Worm (Caenorhabditis elegans): ENCODE data around the gene M02D8.5.

ce11 chrX:8808740-8809139 is 47.3 kb upstream of the M02D8.5 start:
- TF ChIP-seq nhr-76 (tag; optimal IDR thresholded peaks at IDR 0.05), result no peak
- no peak for TF ChIP-seq nhr-23 (tag; optimal IDR thresholded peaks at IDR 0.05)
- no peak for TF ChIP-seq snpc-4 (tag; optimal IDR thresholded peaks at IDR 0.05)
- no peak for TF ChIP-seq nhr-28 (tag; optimal IDR thresholded peaks at IDR 0.05)
- no peak for TF ChIP-seq pqm-1 (tag; optimal IDR thresholded peaks at IDR 0.05)
- TF ChIP-seq nhr-77 (tag; optimal IDR thresholded peaks at IDR 0.05), result no peak

Measured in whole organism, L3 larva.